ENCODE assay signal across 4 worm cellular contexts in the genomic region with DNA sequence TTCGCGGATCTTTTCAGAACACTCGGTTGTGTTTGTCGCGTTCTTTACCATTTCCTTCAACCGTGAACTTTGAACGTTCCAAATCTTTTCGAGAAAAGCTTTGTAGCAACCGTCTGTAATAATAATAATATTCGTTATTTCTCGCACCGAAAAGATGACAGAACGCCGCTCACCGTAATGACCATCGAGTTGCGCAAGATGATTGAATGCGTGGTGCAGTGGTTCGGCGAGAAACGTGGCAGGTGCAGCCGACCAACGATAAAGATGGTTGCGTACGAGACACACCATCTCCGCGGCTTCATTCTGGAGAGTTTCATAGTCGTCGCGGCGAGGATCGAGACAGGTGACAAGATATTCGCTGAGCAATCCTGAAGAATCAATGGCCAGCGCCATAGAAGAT.
TF ChIP-seq lines count a peak whose summit lies in the region.

No protein-coding gene starts in this region.

TF ChIP-seq in whole organism, early embryonic, 17 proteins besides CTCF, POLR2A, EP300 and RAD21:
- 0 out of 2 replicates have a peak, but pooled peaks have one; percentile 12 for TF ChIP-seq scrt-1 (GFP tag; IDR thresholded peaks at IDR 0.05; lab: Robert Waterston, UW)
- no peak for TF ChIP-seq ceh-36 (tag; optimal IDR thresholded peaks at IDR 0.05; lab: Kevin White, UChicago)
- TF ChIP-seq tbx-11 (GFP tag; IDR thresholded peaks at IDR 0.05; lab: Robert Waterston, UW): no peak
- TF ChIP-seq hmg-4 (GFP tag; optimal IDR thresholded peaks at IDR 0.05; lab: Kevin White, UChicago): peak; percentile 38
- TF ChIP-seq aly-1 (tag; optimal IDR thresholded peaks at IDR 0.05; lab: Kevin White, UChicago): no peak
- no peak for TF ChIP-seq hnd-1 (tag; optimal IDR thresholded peaks at IDR 0.05; lab: Kevin White, UChicago)
- no peak for TF ChIP-seq hmbx-1 (tag; optimal IDR thresholded peaks at IDR 0.05; lab: Kevin White, UChicago)
- TF ChIP-seq sea-1 (GFP tag; conservative IDR thresholded peaks at IDR 0.05; lab: Robert Waterston, UW): no peak
TF ChIP-seq in whole organism, early embryonic: peak in this region for 2.

TF ChIP-seq in whole organism, late embryonic, 69 proteins besides CTCF, POLR2A, EP300 and RAD21:
- TF ChIP-seq elt-4 (tag; optimal IDR thresholded peaks at IDR 0.05; lab: Kevin White, UChicago): no peak
- peak; percentile 17 for TF ChIP-seq unc-55 (GFP tag; optimal IDR thresholded peaks at IDR 0.05; lab: Kevin White, UChicago)

TF ChIP-seq in whole organism, mixed stage, embryonic, 35 proteins besides CTCF, POLR2A, EP300 and RAD21:
- TF ChIP-seq zip-8 (tag; optimal IDR thresholded peaks at IDR 0.05; lab: Kevin White, UChicago) (peak; percentile 62), nhr-2 (tag; optimal IDR thresholded peaks at IDR 0.05; lab: Kevin White, UChicago) (peak; percentile 6), cnd-1 (tag; optimal IDR thresholded peaks at IDR 0.05; lab: Kevin White, UChicago) (peak; percentile 56), unc-120 (tag; optimal IDR thresholded peaks at IDR 0.05; lab: Kevin White, UChicago; ENCODE audit: poor library complexity, severe bottlenecking) (no peak)
TF ChIP-seq in whole organism, mixed stage, embryonic: peak in this region for 3.

TF ChIP-seq in whole organism, young adult, 124 proteins besides CTCF, POLR2A, EP300 and RAD21:
- no peak for TF ChIP-seq egl-44 (GFP tag; IDR thresholded peaks at IDR 0.05; lab: Robert Waterston, UW)
- TF ChIP-seq atf-7 (tag; optimal IDR thresholded peaks at IDR 0.05; lab: Kevin White, UChicago): no peak
- TF ChIP-seq zfh-2 (GFP tag; conservative IDR thresholded peaks at IDR 0.05; lab: Robert Waterston, UW): peak; percentile 30; the same call in 1 of the 2 replicates
- TF ChIP-seq rec-8 (tag; optimal IDR thresholded peaks at IDR 0.05; lab: Kevin White, UChicago): no peak
- TF ChIP-seq ztf-3 (GFP tag; optimal IDR thresholded peaks at IDR 0.05; lab: Kevin White, UChicago): no peak
- TF ChIP-seq hrde-1 (tag; optimal IDR thresholded peaks at IDR 0.05; lab: Kevin White, UChicago; ENCODE audit: borderline replicate concordance): no peak
- no peak for TF ChIP-seq mes-4 (tag; optimal IDR thresholded peaks at IDR 0.05; lab: Kevin White, UChicago)
